Fruit fly (Drosophila melanogaster): ENCODE measurements around the gene D19B.

- TF ChIP-seq ttk (optimal IDR thresholded peaks at IDR 0.05) (no peak), Myc (optimal IDR thresholded peaks at IDR 0.05) (no peak), psq (optimal IDR thresholded peaks at IDR 0.05) (no peak)
These were observed 10.9 kb downstream of the D19B start, which contains the start of the genes fmt and CG7376 for dm6 chr3L:6173826-6174255.
